Fruit fly (Drosophila melanogaster) whole organism, embryonic: ENCODE data around the gene CG13285.

Experiments used
- CG3281 ChIP-seq: fragments of 200-800 bp; sonication (Bioruptor generic); optimal IDR thresholded peaks from 3 replicates; lab custom pipeline; 2017; ENCODE audit warnings: missing biosample characterization, mild to moderate bottlenecking, missing genetic modification characterization
- CG34224 ChIP-seq: fragments of 200-800 bp; sonication (Bioruptor generic); IDR thresholded peaks from 3 replicates; pipeline ENCODE4 v1.3.6; 2022; ENCODE audit warnings: missing biosample characterization, missing genetic modification characterization; ENCODE audit not compliant: partially characterized antibody
- CG8478 ChIP-seq: fragments of >200 bp; optimal IDR thresholded peaks from 2 replicates; lab custom pipeline; 2018
- Dll ChIP-seq: fragments of 200-800 bp; sonication (Bioruptor generic); IDR thresholded peaks from 4 replicates; pipeline ENCODE4 v1.3.6; 2022; ENCODE audit warnings: missing biosample characterization, missing genetic modification characterization; ENCODE audit not compliant: partially characterized antibody
- Oaz ChIP-seq: fragments of 200-800 bp; sonication (Bioruptor generic); IDR thresholded peaks from 2 replicates; pipeline ENCODE4 v1.3.6; 2022; ENCODE audit warnings: missing biosample characterization, missing genetic modification characterization
- Poxn ChIP-seq: fragments of 200-800 bp; sonication (Bioruptor generic); IDR thresholded peaks from 2 replicates; pipeline ENCODE4 v1.3.6; 2022; ENCODE audit warnings: missing biosample characterization, missing genetic modification characterization
- danr ChIP-seq: fragments of 200-800 bp; sonication (Bioruptor generic); IDR thresholded peaks from 2 replicates; pipeline ENCODE4 v1.3.6; 2022; ENCODE audit warnings: missing biosample characterization, missing genetic modification characterization
- mirr ChIP-seq: fragments of 200-800 bp; sonication (Bioruptor generic); optimal IDR thresholded peaks from 3 replicates; lab custom pipeline; 2018; ENCODE audit warnings: missing biosample characterization, mild to moderate bottlenecking, missing genetic modification characterization
- pb ChIP-seq: fragments of 200-800 bp; sonication (Bioruptor generic); optimal IDR thresholded peaks from 3 replicates; lab custom pipeline; 2016; ENCODE audit warnings: missing biosample characterization, missing genetic modification characterization

- no peak for TF ChIP-seq mirr
- TF ChIP-seq danr (GFP tag; lab: Robert Waterston, UW), result no peak
- TF ChIP-seq pb (GFP tag; lab: Kevin White, UChicago), result no peak
- TF ChIP-seq Poxn, result no peak
- TF ChIP-seq CG8478 (lab: Kevin White, UChicago), result no peak
- no peak for TF ChIP-seq Dll (GFP tag; lab: Robert Waterston, UW)
- TF ChIP-seq CG34224 (GFP tag; lab: Robert Waterston, UW), result no peak
- no peak for TF ChIP-seq CG3281
- no peak for TF ChIP-seq Oaz
Observed at dm6 chr3L:5553717-5554116, 18.2 kb upstream of the CG13285 start.
